Worm (Caenorhabditis elegans) whole organism, L4/young adult: ENCODE results near the gene Y62E10A.19.

Experiments used
- W03F9.2 ChIP-seq: fragments of 150-350 bp; optimal IDR thresholded peaks from 2 replicates; lab custom pipeline; 2014; ENCODE audit warnings: missing biosample characterization, missing genetic modification characterization
- dao-5 ChIP-seq: sonication (generic microtip); optimal IDR thresholded peaks from 2 replicates; lab custom pipeline; 2016; ENCODE audit warnings: missing genotype, missing genetic modification characterization, moderate library complexity, missing compliant biosample characterization
- him-1 ChIP-seq: sonication (generic microtip); optimal IDR thresholded peaks from 2 replicates; lab custom pipeline; 2016; ENCODE audit warnings: missing genotype, missing genetic modification reagents, missing genetic modification characterization, missing compliant biosample characterization

DNA sequence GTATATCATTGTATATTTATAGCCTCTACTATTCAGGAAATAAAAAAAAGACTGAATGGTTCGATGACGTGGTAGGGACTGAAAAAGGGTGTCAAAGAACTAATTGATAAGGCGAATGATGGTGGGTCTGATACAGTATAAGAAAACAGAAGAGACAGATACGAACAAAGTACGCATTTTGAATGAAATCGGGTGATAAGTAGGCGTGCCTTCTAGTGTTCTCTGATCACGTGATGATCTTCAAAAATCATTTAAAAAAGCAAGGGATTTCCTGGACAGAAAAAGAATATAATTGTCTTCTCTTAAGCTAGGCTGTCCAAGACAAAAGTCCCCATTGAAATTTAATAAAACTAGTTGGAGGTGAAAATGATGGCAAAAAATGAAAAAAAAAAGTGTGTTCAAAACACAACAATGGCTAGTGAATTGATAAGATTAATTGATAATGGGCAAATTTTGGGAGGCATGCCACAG lies 14.8 kb downstream of the Y62E10A.19 start:
- TF ChIP-seq him-1 (tag; lab: Kevin White, UChicago) (no peak), W03F9.2 (tag; lab: Kevin White, UChicago) (peak; percentile 21), dao-5 (tag; lab: Kevin White, UChicago) (no peak)
